Fruit fly (Drosophila melanogaster) whole organism, adult: Measurements from ENCODE around the gene CG10834.

Experiments used
- CG11617 ChIP-seq: fragments of 200-800 bp; sonication (Bioruptor generic); optimal IDR thresholded peaks from 2 replicates; lab custom pipeline; 2017; ENCODE audit warnings: mild to moderate bottlenecking, missing biosample characterization, missing genetic modification reagents, missing genetic modification characterization
- CG14711 ChIP-seq: fragments of 200-800 bp; sonication (Bioruptor generic); optimal IDR thresholded peaks from 2 replicates; lab custom pipeline; 2018; ENCODE audit warnings: missing biosample characterization, mild to moderate bottlenecking, missing genetic modification characterization, moderate library complexity
- CG1620 ChIP-seq: fragments of 200-800 bp; sonication (Bioruptor generic); optimal IDR thresholded peaks from 2 replicates; lab custom pipeline; 2016; ENCODE audit warnings: missing biosample characterization, missing genetic modification characterization
- CG33017 ChIP-seq: fragments of 200-800 bp; sonication (Bioruptor generic); optimal IDR thresholded peaks from 2 replicates; lab custom pipeline; 2018; ENCODE audit warnings: missing biosample characterization, mild to moderate bottlenecking, missing genetic modification characterization, moderate library complexity
- CG5204 ChIP-seq: fragments of 200-800 bp; sonication (Bioruptor generic); optimal IDR thresholded peaks from 2 replicates; lab custom pipeline; 2016; ENCODE audit warnings: missing biosample characterization, missing genetic modification characterization
- CG7101 ChIP-seq: fragments of 200-800 bp; sonication (Bioruptor generic); optimal IDR thresholded peaks from 2 replicates; lab custom pipeline; 2018; ENCODE audit warnings: missing biosample characterization, mild to moderate bottlenecking, missing genetic modification characterization, moderate library complexity
- Crg-1 ChIP-seq: fragments of 200-800 bp; sonication (Bioruptor generic); optimal IDR thresholded peaks from 2 replicates; lab custom pipeline; 2016; ENCODE audit warnings: missing biosample characterization, missing genetic modification characterization
- bab1 ChIP-seq: fragments of 200-800 bp; sonication (Bioruptor generic); optimal IDR thresholded peaks from 3 replicates; lab custom pipeline; 2019; ENCODE audit warnings: missing biosample characterization, mild to moderate bottlenecking, missing genetic modification characterization, moderate library complexity
- cic ChIP-seq: fragments of 200-800 bp; sonication (Bioruptor generic); optimal IDR thresholded peaks from 2 replicates; lab custom pipeline; 2017; ENCODE audit warnings: missing biosample characterization, mild to moderate bottlenecking, missing genetic modification characterization, moderate library complexity
- cnc ChIP-seq, 2 experiments: fragments of >200 bp; optimal IDR thresholded peaks; 2 replicates each; lab custom pipeline; 2017
- kay ChIP-seq: fragments of 200-800 bp; sonication (Bioruptor generic); peaks from one replicate; lab custom pipeline; 2016; ENCODE audit warnings: missing biosample characterization, missing genetic modification characterization, borderline replicate concordance
- ovo ChIP-seq: fragments of 200-800 bp; sonication (Bioruptor generic); optimal IDR thresholded peaks from 2 replicates; lab custom pipeline; 2016; ENCODE audit warnings: missing biosample characterization, missing genetic modification characterization
- pad ChIP-seq: fragments of 200-800 bp; sonication (Bioruptor generic); optimal IDR thresholded peaks from 3 replicates; lab custom pipeline; 2017; ENCODE audit warnings: missing biosample characterization, missing genetic modification characterization, mild to moderate bottlenecking, moderate library complexity, missing genetic modification reagents

DNA sequence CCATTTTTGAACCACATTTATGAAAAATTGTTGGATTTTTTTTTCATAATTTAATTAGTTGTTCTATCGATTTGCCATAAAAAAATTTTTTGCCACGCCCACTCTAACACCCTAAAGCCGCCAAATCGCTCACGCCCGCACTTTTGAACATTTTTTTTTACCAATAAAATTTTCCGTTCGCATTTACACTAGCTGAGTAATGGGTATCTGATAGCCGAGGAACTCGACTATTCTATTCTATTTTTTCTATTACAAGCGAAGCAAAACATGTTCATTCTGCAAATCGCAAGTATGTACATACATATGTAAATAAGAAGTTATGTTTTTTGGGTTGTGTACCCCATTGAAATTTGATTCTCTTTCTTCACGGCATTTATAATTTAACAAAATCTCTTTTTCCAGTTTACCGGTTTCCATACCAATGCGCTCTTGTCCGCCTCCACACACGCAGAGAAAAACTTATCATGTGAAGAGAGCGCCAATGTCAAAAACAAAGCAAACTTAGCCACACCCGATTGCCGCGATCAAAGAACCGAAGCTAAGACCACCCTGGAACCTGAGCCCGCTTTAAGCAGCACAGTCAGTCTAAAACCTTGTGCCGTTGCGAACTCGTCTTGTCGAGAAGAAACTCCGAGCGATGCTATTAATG is 38.3 kb upstream of the CG10834 start:
- no peak for TF ChIP-seq pad (GFP tag; lab: Kevin White, UChicago)
- TF ChIP-seq Crg-1 (GFP tag; lab: Kevin White, UChicago), result no peak
- TF ChIP-seq CG7101 (tag; lab: Kevin White, UChicago), result no peak
- no peak for TF ChIP-seq kay (GFP tag; lab: Kevin White, UChicago)
- no peak for TF ChIP-seq bab1
- no peak for TF ChIP-seq CG1620 (GFP tag; lab: Kevin White, UChicago)
- no peak for TF ChIP-seq ovo (GFP tag; lab: Kevin White, UChicago)
- TF ChIP-seq CG11617 (GFP tag; lab: Kevin White, UChicago), result no peak
- no peak for TF ChIP-seq CG33017 (tag; lab: Kevin White, UChicago)
- TF ChIP-seq cic (GFP tag; lab: Kevin White, UChicago), result no peak
- TF ChIP-seq CG5204 (GFP tag; lab: Kevin White, UChicago), result no peak
- no peak for TF ChIP-seq CG14711 (tag; lab: Kevin White, UChicago)
- TF ChIP-seq cnc (optimal IDR thresholded peaks at IDR 0.05; lab: Kevin White, UChicago), result no peak
